In the genomic region with DNA sequence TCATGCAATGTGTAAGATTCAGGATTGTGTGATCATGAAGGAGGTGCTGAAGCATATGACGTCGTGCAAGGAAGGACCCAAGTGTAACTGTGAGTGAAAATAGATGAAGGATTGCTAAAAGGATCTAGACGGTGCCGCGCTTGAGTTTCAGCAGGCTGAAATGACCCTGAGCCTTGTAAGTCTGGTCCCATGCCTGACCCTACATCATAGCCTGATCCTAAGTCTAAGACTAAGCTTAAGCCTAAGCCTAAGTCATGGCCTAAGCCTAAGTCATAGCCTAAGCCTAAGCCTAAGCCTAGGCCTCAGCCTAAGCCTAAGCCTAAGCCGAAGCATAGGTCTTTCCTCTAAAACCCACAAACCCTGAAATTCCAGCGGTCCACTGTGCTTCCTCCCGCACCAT, we compare ENCODE assay signal across 2 worm cellular contexts.
TF ChIP-seq lines count a peak whose summit lies in the region.

No protein-coding gene starts in this region.

TF ChIP-seq in whole organism, L4 larva, 104 proteins besides CTCF, POLR2A, EP300 and RAD21:
- TF ChIP-seq aha-1 (tag; lab: Kevin White, UChicago) (peak; percentile 91), nhr-76 (tag; optimal IDR thresholded peaks at IDR 0.05; lab: Kevin White, UChicago) (no peak)

TF ChIP-seq in whole organism, early embryonic, 17 proteins besides CTCF, POLR2A, EP300 and RAD21:
- TF ChIP-seq B0310.2 (tag; optimal IDR thresholded peaks at IDR 0.05; lab: Kevin White, UChicago) (no peak), aly-1 (tag; optimal IDR thresholded peaks at IDR 0.05; lab: Kevin White, UChicago) (no peak), hnd-1 (tag; optimal IDR thresholded peaks at IDR 0.05; lab: Kevin White, UChicago) (no peak), flt-1 (GFP tag; IDR thresholded peaks at IDR 0.05; lab: Robert Waterston, UW) (no peak), pes-1 (GFP tag; IDR thresholded peaks at IDR 0.05; lab: Robert Waterston, UW) (no peak), ceh-36 (tag; optimal IDR thresholded peaks at IDR 0.05; lab: Kevin White, UChicago) (peak; percentile 45), hmg-4 (GFP tag; optimal IDR thresholded peaks at IDR 0.05; lab: Kevin White, UChicago) (no peak), ets-7 (tag; optimal IDR thresholded peaks at IDR 0.05; lab: Kevin White, UChicago) (no peak)
TF ChIP-seq in whole organism, early embryonic: peak in this region for 1.
